Fruit fly (Drosophila melanogaster) whole organism, embryonic: Measurements from ENCODE around the gene Trs23.

ENCODE experiments used
- Blimp-1 ChIP-seq: fragments of 200-800 bp; sonication (Bioruptor generic); optimal IDR thresholded peaks from 3 replicates; lab custom pipeline; 2018; ENCODE audit warnings: missing biosample characterization, missing genetic modification characterization, mild to moderate bottlenecking, moderate library complexity, missing genetic modification reagents
- C15 ChIP-seq: fragments of 200-800 bp; sonication (Bioruptor generic); IDR thresholded peaks from 3 replicates; pipeline ENCODE4 v1.3.6; 2022; ENCODE audit warnings: missing biosample characterization, missing genetic modification characterization
- CG10543 ChIP-seq: fragments of 200-800 bp; sonication (Bioruptor generic); optimal IDR thresholded peaks from 3 replicates; lab custom pipeline; 2017; ENCODE audit warnings: missing biosample characterization, mild to moderate bottlenecking, missing genetic modification characterization, moderate library complexity
- CG11696 ChIP-seq: fragments of 200-800 bp; sonication (Bioruptor generic); IDR thresholded peaks from 2 replicates; pipeline ENCODE4 v1.3.6; 2022; ENCODE audit warnings: missing biosample characterization, missing genetic modification characterization
- CG14050 ChIP-seq: fragments of 200-800 bp; sonication (Bioruptor generic); IDR thresholded peaks from 3 replicates; pipeline ENCODE4 v1.3.6; 2022; ENCODE audit warnings: missing biosample characterization, missing genetic modification characterization
- CG18262 ChIP-seq: fragments of 200-800 bp; optimal IDR thresholded peaks from 3 replicates; lab custom pipeline; 2019; ENCODE audit warnings: missing biosample characterization, mild to moderate bottlenecking, missing genetic modification characterization, moderate library complexity
- CG2129 ChIP-seq: fragments of 200-800 bp; sonication (Bioruptor generic); IDR thresholded peaks from 2 replicates; pipeline ENCODE4 v1.3.6; 2022; ENCODE audit warnings: missing biosample characterization, missing genetic modification characterization; ENCODE audit not compliant: partially characterized antibody
- CG3163 ChIP-seq: fragments of 200-800 bp; sonication (Bioruptor generic); optimal IDR thresholded peaks from 3 replicates; lab custom pipeline; 2016; ENCODE audit warnings: missing biosample characterization, missing genetic modification characterization
- CG34376 ChIP-seq: fragments of 200-800 bp; sonication (Bioruptor generic); optimal IDR thresholded peaks from 2 replicates; lab custom pipeline; 2018; ENCODE audit warnings: missing biosample characterization, mild to moderate bottlenecking, missing genetic modification characterization
- CG34422 ChIP-seq: fragments of 200-800 bp; sonication (Bioruptor generic); IDR thresholded peaks from 3 replicates; pipeline ENCODE4 v1.3.6; 2022; ENCODE audit warnings: missing biosample characterization, missing genetic modification characterization
- CG4360 ChIP-seq: fragments of 200-800 bp; sonication (Bioruptor generic); IDR thresholded peaks from 2 replicates; pipeline ENCODE4 v1.3.6; 2022; ENCODE audit warnings: missing biosample characterization, missing genetic modification characterization
- CG5180 ChIP-seq: fragments of 200-800 bp; sonication (Bioruptor generic); optimal IDR thresholded peaks from 3 replicates; lab custom pipeline; 2017; ENCODE audit warnings: missing biosample characterization, missing genetic modification characterization, mild to moderate bottlenecking, moderate library complexity, missing genetic modification reagents
- CG6689 ChIP-seq: fragments of 200-800 bp; sonication (Bioruptor generic); IDR thresholded peaks from 2 replicates; pipeline ENCODE4 v1.3.6; 2022; ENCODE audit warnings: missing biosample characterization, missing genetic modification characterization
- CG6813 ChIP-seq: fragments of 200-800 bp; sonication (Bioruptor generic); optimal IDR thresholded peaks from 2 replicates; lab custom pipeline; 2017; ENCODE audit warnings: missing biosample characterization, missing genetic modification characterization, mild to moderate bottlenecking, moderate library complexity, missing genetic modification reagents
- CG8281 ChIP-seq: fragments of 200-800 bp; sonication (Bioruptor generic); optimal IDR thresholded peaks from 2 replicates; lab custom pipeline; 2018; ENCODE audit warnings: missing biosample characterization, mild to moderate bottlenecking, missing genetic modification characterization, moderate library complexity
- CG8944 ChIP-seq: fragments of 200-800 bp; sonication (Bioruptor generic); optimal IDR thresholded peaks from 3 replicates; lab custom pipeline; 2016; ENCODE audit warnings: missing biosample characterization, missing genetic modification characterization
- CG9817 ChIP-seq: fragments of 200-800 bp; sonication (Bioruptor generic); optimal IDR thresholded peaks from 2 replicates; lab custom pipeline; 2018; ENCODE audit warnings: missing biosample characterization, mild to moderate bottlenecking, missing genetic modification characterization, moderate library complexity
- Dip3 ChIP-seq: fragments of 200-800 bp; sonication (Bioruptor generic); optimal IDR thresholded peaks from 3 replicates; lab custom pipeline; 2016; ENCODE audit warnings: missing biosample characterization, missing genetic modification characterization
- Eip74EF ChIP-seq, 2 experiments: fragments of 200-800 bp in 1 of 2; fragments of >200 bp in 1 of 2; sonication (Bioruptor generic) in 1 of 2; optimal IDR thresholded peaks; 2 replicates each; lab custom pipeline; 2017 to 2019; ENCODE audit warnings: missing biosample characterization in 2 of 2, missing genetic modification characterization in 2 of 2, mild to moderate bottlenecking in 1 of 2, moderate library complexity in 1 of 2
- HHEX ChIP-seq: fragments of 200-800 bp; sonication (Bioruptor generic); optimal IDR thresholded peaks from 3 replicates; lab custom pipeline; 2017; ENCODE audit warnings: missing biosample characterization, mild to moderate bottlenecking, missing genetic modification characterization, missing genetic modification reagents
- Hey ChIP-seq: fragments of 200-800 bp; sonication (Bioruptor generic); optimal IDR thresholded peaks from 3 replicates; lab custom pipeline; 2018; ENCODE audit warnings: missing biosample characterization, mild to moderate bottlenecking, missing genetic modification characterization
- Jarid2 ChIP-seq: fragments of 200-800 bp; sonication (Bioruptor generic); optimal IDR thresholded peaks from 3 replicates; lab custom pipeline; 2017; ENCODE audit warnings: mild to moderate bottlenecking, missing biosample characterization, missing genetic modification reagents, missing genetic modification characterization
- Kr ChIP-seq: fragments of 200-800 bp; sonication (Bioruptor generic); optimal IDR thresholded peaks from 2 replicates; lab custom pipeline; 2017; ENCODE audit warnings: missing biosample characterization, mild to moderate bottlenecking, missing genetic modification characterization
- Lim3 ChIP-seq: fragments of 200-800 bp; sonication (Bioruptor generic); IDR thresholded peaks from 2 replicates; pipeline ENCODE4 v1.3.6; 2022; ENCODE audit warnings: missing biosample characterization, missing genetic modification characterization
- MESR4 ChIP-seq: fragments of 200-800 bp; sonication (Bioruptor generic); optimal IDR thresholded peaks from 2 replicates; lab custom pipeline; 2018; ENCODE audit warnings: missing biosample characterization, mild to moderate bottlenecking, missing genetic modification characterization, moderate library complexity
- Max ChIP-seq: fragments of 200-800 bp; sonication (Bioruptor generic); optimal IDR thresholded peaks from 2 replicates; lab custom pipeline; 2016; ENCODE audit warnings: missing biosample characterization, mild to moderate bottlenecking, missing genetic modification characterization
- Med ChIP-seq: fragments of 200-800 bp; sonication (Bioruptor generic); peaks from one replicate; lab custom pipeline; 2016; ENCODE audit warnings: missing biosample characterization, missing genetic modification characterization, mild to moderate bottlenecking, inconsistent platforms, moderate library complexity
- Nf-YC ChIP-seq: fragments of 200-800 bp; optimal IDR thresholded peaks from 3 replicates; lab custom pipeline; 2019; ENCODE audit warnings: missing biosample characterization, mild to moderate bottlenecking, missing genetic modification characterization, moderate library complexity
- NfI ChIP-seq: fragments of 200-800 bp; sonication (Bioruptor generic); optimal IDR thresholded peaks from 3 replicates; lab custom pipeline; 2018; ENCODE audit warnings: missing biosample characterization, mild to moderate bottlenecking, missing genetic modification characterization, moderate library complexity
- Rfx ChIP-seq: fragments of 200-800 bp; sonication (Bioruptor generic); IDR thresholded peaks from 2 replicates; pipeline ENCODE4 v1.3.6; 2022; ENCODE audit warnings: missing biosample characterization, missing genetic modification characterization
- Trl ChIP-seq, 3 experiments: fragments of >200 bp in 2 of 3; fragments of 200-800 bp in 1 of 3; sonication (Bioruptor generic) in 1 of 3; optimal IDR thresholded peaks; 2 replicates in 1 of 3; 3 replicates in 2 of 3; lab custom pipeline; 2016 to 2017; ENCODE audit warnings: missing biosample characterization in 1 of 3, missing genetic modification characterization in 1 of 3
- bcd ChIP-seq: fragments of 200-800 bp; sonication (Bioruptor generic); optimal IDR thresholded peaks from 2 replicates; lab custom pipeline; 2017; ENCODE audit warnings: missing biosample characterization, mild to moderate bottlenecking, missing genetic modification characterization
- dpn ChIP-seq, 2 experiments: fragments of 200-800 bp; sonication (Bioruptor generic); optimal IDR thresholded peaks; 3 replicates each; lab custom pipeline; 2016; ENCODE audit warnings: missing biosample characterization in 2 of 2, missing genetic modification characterization in 2 of 2
- fd102C ChIP-seq: fragments of 200-800 bp; sonication (Bioruptor generic); optimal IDR thresholded peaks from 2 replicates; lab custom pipeline; 2018; ENCODE audit warnings: missing biosample characterization, mild to moderate bottlenecking, missing genetic modification characterization, moderate library complexity
- hkb ChIP-seq, 2 experiments: fragments of 200-800 bp in 1 of 2; fragments of >200 bp in 1 of 2; sonication (Bioruptor generic) in 1 of 2; IDR thresholded peaks in 1 of 2; optimal IDR thresholded peaks in 1 of 2; 2 replicates each; pipeline versions ENCODE4 v1.3.6 to Lab custom; 2017 to 2022; ENCODE audit warnings: missing biosample characterization in 1 of 2, missing genetic modification characterization in 1 of 2
- jumu ChIP-seq: fragments of 200-800 bp; sonication (Bioruptor generic); optimal IDR thresholded peaks from 3 replicates; lab custom pipeline; 2016; ENCODE audit warnings: missing biosample characterization, missing genetic modification characterization
- lbe ChIP-seq: fragments of 200-800 bp; sonication (Bioruptor generic); optimal IDR thresholded peaks from 2 replicates; lab custom pipeline; 2016; ENCODE audit warnings: missing biosample characterization, mild to moderate bottlenecking, missing genetic modification characterization
- ranshi ChIP-seq: fragments of 200-800 bp; sonication (Bioruptor generic); IDR thresholded peaks from 2 replicates; pipeline ENCODE4 v1.3.6; 2022; ENCODE audit warnings: missing biosample characterization, missing genetic modification characterization
- toy ChIP-seq: fragments of 200-800 bp; sonication (Bioruptor generic); IDR thresholded peaks from 2 replicates; pipeline ENCODE4 v1.3.6; 2022; ENCODE audit warnings: missing biosample characterization, missing genetic modification characterization
- tup ChIP-seq: fragments of 200-800 bp; sonication (Bioruptor generic); optimal IDR thresholded peaks from 2 replicates; lab custom pipeline; 2016; ENCODE audit warnings: missing biosample characterization, mild to moderate bottlenecking, missing genetic modification characterization, moderate library complexity
- usp ChIP-seq: fragments of >200 bp; optimal IDR thresholded peaks from 2 replicates; lab custom pipeline; 2017; ENCODE audit warnings: missing biosample characterization, missing genetic modification characterization

Trs23 gene

DNA sequence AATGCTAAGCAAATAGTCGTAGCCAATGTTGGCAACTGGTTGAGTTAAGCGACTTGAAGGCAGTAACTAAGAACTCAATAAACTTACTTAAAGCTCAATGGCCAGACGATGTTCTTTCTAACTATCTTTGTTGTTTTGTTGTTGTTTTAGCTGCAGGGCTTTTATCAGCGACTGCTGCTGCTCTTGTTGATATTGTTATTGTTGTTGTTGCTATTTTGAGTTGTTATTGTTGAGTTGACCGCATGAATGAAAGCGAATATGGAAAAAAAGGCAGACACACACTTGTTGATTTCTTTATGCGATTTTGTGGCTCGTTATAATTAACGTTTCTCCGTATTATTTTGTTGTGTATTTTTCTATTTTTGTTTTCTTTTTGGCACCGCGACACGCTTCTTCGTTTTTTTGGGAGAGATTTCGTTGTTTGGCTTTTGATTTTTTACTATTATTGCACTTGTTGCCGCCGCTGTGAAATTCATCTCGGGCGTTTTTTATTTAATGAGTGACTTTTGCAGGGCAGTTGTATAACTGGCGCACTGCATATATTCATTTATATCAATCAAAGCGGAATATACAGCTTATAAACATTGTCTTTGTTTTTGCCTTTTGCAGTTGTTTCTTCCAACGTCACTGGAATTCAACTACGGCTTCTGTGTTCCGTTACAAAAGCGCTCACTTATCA lies 22.5 kb downstream of the Trs23 start (continued):
- TF ChIP-seq CG11696 (GFP tag; lab: Robert Waterston, UW) (no peak), jumu (GFP tag; lab: Kevin White, UChicago) (no peak), Lim3 (GFP tag; lab: Robert Waterston, UW) (no peak), Kr (GFP tag; lab: Kevin White, UChicago) (no peak), toy (GFP tag; lab: Robert Waterston, UW) (no peak), CG8944 (GFP tag; lab: Kevin White, UChicago) (no peak), CG10543 (no peak), CG34422 (GFP tag; lab: Robert Waterston, UW) (no peak), C15 (GFP tag; lab: Robert Waterston, UW) (no peak), CG6813 (no peak), NfI (GFP tag; lab: Kevin White, UChicago) (no peak), hkb (optimal IDR thresholded peaks at IDR 0.05; lab: Kevin White, UChicago) (no peak), hkb (GFP tag; IDR thresholded peaks at IDR 0.05; lab: Robert Waterston, UW) (0 out of 2 replicates have a peak, but pooled peaks have one; percentile 21), Trl (optimal IDR thresholded peaks at IDR 0.05; lab: Kevin White, UChicago) (no peak), Trl (GFP tag; optimal IDR thresholded peaks at IDR 0.05; lab: Kevin White, UChicago) (no peak), CG8281 (tag; lab: Kevin White, UChicago) (peak; percentile 84), Jarid2 (peak; percentile 9), Hey (tag; lab: Kevin White, UChicago) (no peak), dpn (GFP tag; optimal IDR thresholded peaks at IDR 0.05; lab: Kevin White, UChicago) (no peak), Nf-YC (tag; lab: Kevin White, UChicago) (no peak), MESR4 (no peak), CG18262 (tag; lab: Kevin White, UChicago) (no peak), Blimp-1 (peak; percentile 9), usp (GFP tag; lab: Kevin White, UChicago) (no peak), CG2129 (no peak), Med (GFP tag; lab: Kevin White, UChicago) (no peak), lbe (peak; percentile 21), bcd (GFP tag; lab: Kevin White, UChicago) (no peak), CG4360 (0 out of 2 replicates have a peak, but pooled peaks have one; percentile 23), Max (no peak), Rfx (GFP tag; lab: Robert Waterston, UW) (no peak), ranshi (no peak), CG9817 (tag; lab: Kevin White, UChicago) (no peak), CG14050 (GFP tag; lab: Robert Waterston, UW) (no peak), Dip3 (GFP tag; lab: Kevin White, UChicago) (no peak), CG5180 (no peak), fd102C (GFP tag; lab: Kevin White, UChicago) (no peak), HHEX (GFP tag; lab: Kevin White, UChicago) (no peak), CG6689 (GFP tag; lab: Robert Waterston, UW) (no peak), tup (GFP tag; lab: Kevin White, UChicago) (no peak), CG34376 (GFP tag; lab: Kevin White, UChicago) (no peak), CG3163 (no peak), Eip74EF (GFP tag; optimal IDR thresholded peaks at IDR 0.05; lab: Kevin White, UChicago) (no peak)
- TF ChIP-seq, all 482 proteins: peak for 13
